Worm (Caenorhabditis elegans): ENCODE measurements around the gene mtm-5.

ce11 chrX:5209429-5209828 lies 33.8 kb downstream of the mtm-5 start:
- TF ChIP-seq nhr-12 (tag; optimal IDR thresholded peaks at IDR 0.05) (no peak), lsy-2 (tag; optimal IDR thresholded peaks at IDR 0.05) (no peak), pha-4 (tag; optimal IDR thresholded peaks at IDR 0.05) (no peak), nhr-237 (tag; optimal IDR thresholded peaks at IDR 0.05) (no peak), elt-1 (tag; optimal IDR thresholded peaks at IDR 0.05; ENCODE audit: borderline replicate concordance, insufficient read depth) (no peak), snpc-4 (tag; optimal IDR thresholded peaks at IDR 0.05) (no peak), sptf-1 (tag; optimal IDR thresholded peaks at IDR 0.05) (no peak), nhr-76 (tag; optimal IDR thresholded peaks at IDR 0.05) (no peak)

Measured in whole organism, mixed stage, embryonic.